Worm (Caenorhabditis elegans): ENCODE data around the gene grl-24.

grl-24 gene

ce11 chrIV:17461222-17461707 lies 14.4 kb downstream of the grl-24 start, which contains the start of gene rif-1.1 (continued):
- no peak for TF ChIP-seq zfh-2 (GFP tag; conservative IDR thresholded peaks at IDR 0.05)
- TF ChIP-seq ekl-4 (GFP tag; IDR thresholded peaks at IDR 0.05) = peak; percentile 74
- TF ChIP-seq efl-1 (GFP tag; optimal IDR thresholded peaks at IDR 0.05) = peak; percentile 96
- TF ChIP-seq K11D2.4 (GFP tag; IDR thresholded peaks at IDR 0.05) = no peak
- TF ChIP-seq dpl-1 (GFP tag; optimal IDR thresholded peaks at IDR 0.05) = peak; percentile 93
- TF ChIP-seq xnd-1 (tag; optimal IDR thresholded peaks at IDR 0.05) = peak; percentile 65
- TF ChIP-seq hmg-20 (GFP tag; IDR thresholded peaks at IDR 0.05) = no peak
- TF ChIP-seq ama-1 (optimal IDR thresholded peaks at IDR 0.05) = no peak
- TF ChIP-seq ama-1 (GFP tag; optimal IDR thresholded peaks at IDR 0.05) = no peak
- no peak for TF ChIP-seq F37B4.10 (GFP tag; IDR thresholded peaks at IDR 0.05)
- TF ChIP-seq B0019.2 (GFP tag; conservative IDR thresholded peaks at IDR 0.05) = peak; percentile 64
- TF ChIP-seq mcd-1 (GFP tag; IDR thresholded peaks at IDR 0.05) = peak; percentile 60
- TF ChIP-seq let-526 (GFP tag; IDR thresholded peaks at IDR 0.05) = no peak
- no peak for TF ChIP-seq F57A8.1 (GFP tag; optimal IDR thresholded peaks at IDR 0.05)
- peak; percentile 75 for TF ChIP-seq pbrm-1 (GFP tag; IDR thresholded peaks at IDR 0.05)
- TF ChIP-seq ceh-100 (GFP tag; IDR thresholded peaks at IDR 0.05) = no peak
- TF ChIP-seq sea-2 (GFP tag; IDR thresholded peaks at IDR 0.05) = no peak
- 0 out of 2 replicates have a peak, but pooled peaks have one; percentile 25 for TF ChIP-seq B0336.3 (GFP tag; IDR thresholded peaks at IDR 0.05)
- no peak for TF ChIP-seq C06A6.2 (GFP tag; conservative IDR thresholded peaks at IDR 0.05)
- TF ChIP-seq lin-35 (GFP tag; optimal IDR thresholded peaks at IDR 0.05) = peak in 1 of 3 experiments; percentile 43
- TF ChIP-seq madf-6 (GFP tag; IDR thresholded peaks at IDR 0.05) = peak; percentile 92
- TF ChIP-seq ztf-6 (GFP tag; IDR thresholded peaks at IDR 0.05) = no peak
- no peak for TF ChIP-seq lin-40 (tag; optimal IDR thresholded peaks at IDR 0.05)
- 0 out of 2 replicates have a peak, but pooled peaks have one; percentile 61 for TF ChIP-seq Y53G8AR.9 (GFP tag; conservative IDR thresholded peaks at IDR 0.05)
- TF ChIP-seq T26A5.8 (tag; optimal IDR thresholded peaks at IDR 0.05) = no peak
- TF ChIP-seq B0035.1 (tag; optimal IDR thresholded peaks at IDR 0.05) = no peak
- TF ChIP-seq Y95B8A.8 (GFP tag; IDR thresholded peaks at IDR 0.05) = peak; percentile 53; the same call in 1 of the 2 replicates
- no peak for TF ChIP-seq T07F8.4 (tag; optimal IDR thresholded peaks at IDR 0.05)
- TF ChIP-seq snpc-3.4 (tag; optimal IDR thresholded peaks at IDR 0.05) = peak; percentile 67
- no peak for TF ChIP-seq lin-26 (GFP tag; IDR thresholded peaks at IDR 0.05)
- TF ChIP-seq hsf-1 (GFP tag; IDR thresholded peaks at IDR 0.05) = peak; percentile 76
- no peak for TF ChIP-seq fkh-3 (tag; optimal IDR thresholded peaks at IDR 0.05)
- TF ChIP-seq ceh-91 (GFP tag; IDR thresholded peaks at IDR 0.05) = peak; percentile 84
- no peak for TF ChIP-seq F55B11.4 (tag; optimal IDR thresholded peaks at IDR 0.05; ENCODE audit: borderline replicate concordance, insufficient read depth)
- TF ChIP-seq dox-1 (GFP tag; IDR thresholded peaks at IDR 0.05) = peak; percentile 84
- TF ChIP-seq lsl-1 (GFP tag; optimal IDR thresholded peaks at IDR 0.05) = peak; percentile 83
- TF ChIP-seq aptf-2 (GFP tag; conservative IDR thresholded peaks at IDR 0.05) = peak; percentile 50; the same call in 1 of the 2 replicates
- TF ChIP-seq lin-54 (GFP tag; optimal IDR thresholded peaks at IDR 0.05) = peak; percentile 88
- TF ChIP-seq ZK185.1 (tag; optimal IDR thresholded peaks at IDR 0.05; ENCODE audit: poor library complexity, severe bottlenecking) = peak; percentile 8
- TF ChIP-seq tbp1 (GFP tag; optimal IDR thresholded peaks at IDR 0.05) = peak; percentile 59
- peak; percentile 56 for TF ChIP-seq unc-130 (GFP tag; optimal IDR thresholded peaks at IDR 0.05)
- 0 out of 2 replicates have a peak, but pooled peaks have one; percentile 13 for TF ChIP-seq lir-1 (GFP tag; conservative IDR thresholded peaks at IDR 0.05)
- TF ChIP-seq F49E8.2 (tag; optimal IDR thresholded peaks at IDR 0.05; ENCODE audit: insufficient read depth) = peak; percentile 64
- no peak for TF ChIP-seq nhr-120 (GFP tag; IDR thresholded peaks at IDR 0.05)
- peak; percentile 63 for TF ChIP-seq F33H1.4 (GFP tag; IDR thresholded peaks at IDR 0.05)
- no peak for TF ChIP-seq egl-44 (GFP tag; IDR thresholded peaks at IDR 0.05)
- TF ChIP-seq let-607 (tag; optimal IDR thresholded peaks at IDR 0.05) = no peak
- peak; percentile 7 for TF ChIP-seq snpc-1.3 (tag; optimal IDR thresholded peaks at IDR 0.05; ENCODE audit: insufficient read depth)
